ENCODE assay signal across 3 worm cellular contexts in genomic region chrIII:11243421-11243820, ce11.
TF ChIP-seq lines count a peak whose summit lies in the region.

No protein-coding gene starts in this region.

TF ChIP-seq in whole organism, L1 larva, 84 proteins besides CTCF, POLR2A, EP300 and RAD21 (continued from another document and continues in another):
- TF ChIP-seq mep-1 (tag; optimal IDR thresholded peaks at IDR 0.05; lab: Kevin White, UChicago): peak; percentile 76
- no peak for TF ChIP-seq mef-2 (tag; optimal IDR thresholded peaks at IDR 0.05; lab: Kevin White, UChicago)
- no peak for TF ChIP-seq nhr-76 (tag; optimal IDR thresholded peaks at IDR 0.05; lab: Kevin White, UChicago)
- TF ChIP-seq sup-37 (GFP tag; optimal IDR thresholded peaks at IDR 0.05; lab: Kevin White, UChicago): no peak
- TF ChIP-seq lsy-2 (tag; optimal IDR thresholded peaks at IDR 0.05; lab: Kevin White, UChicago): peak; percentile 60 to 84
- TF ChIP-seq snpc-4 (tag; optimal IDR thresholded peaks at IDR 0.05; lab: Kevin White, UChicago): peak; percentile 8
- TF ChIP-seq sptf-1 (tag; optimal IDR thresholded peaks at IDR 0.05; lab: Kevin White, UChicago): no peak
- peak; percentile 11 to 51 (median 50) for TF ChIP-seq dpl-1 (GFP tag; optimal IDR thresholded peaks at IDR 0.05; lab: Kevin White, UChicago)
- TF ChIP-seq skn-1 (tag; optimal IDR thresholded peaks at IDR 0.05; lab: Kevin White, UChicago): peak; percentile 68
- no peak for TF ChIP-seq lir-3 (tag; optimal IDR thresholded peaks at IDR 0.05; lab: Kevin White, UChicago; ENCODE audit: poor library complexity)
- peak; percentile 20 for TF ChIP-seq irx-1 (tag; optimal IDR thresholded peaks at IDR 0.05; lab: Kevin White, UChicago)
- TF ChIP-seq blmp-1 (tag; optimal IDR thresholded peaks at IDR 0.05; lab: Kevin White, UChicago): peak; percentile 89
- TF ChIP-seq swsn-7 (tag; optimal IDR thresholded peaks at IDR 0.05; lab: Kevin White, UChicago): peak; percentile 59
- TF ChIP-seq egl-13 (tag; optimal IDR thresholded peaks at IDR 0.05; lab: Kevin White, UChicago): no peak
- peak; percentile 68 for TF ChIP-seq nhr-77 (tag; optimal IDR thresholded peaks at IDR 0.05; lab: Kevin White, UChicago)
- no peak for TF ChIP-seq unc-98 (GFP tag; IDR thresholded peaks at IDR 0.05; lab: Robert Waterston, UW)
- peak; percentile 60 for TF ChIP-seq tbx-2 (tag; optimal IDR thresholded peaks at IDR 0.05; lab: Kevin White, UChicago)
- TF ChIP-seq aha-1 (tag; optimal IDR thresholded peaks at IDR 0.05; lab: Kevin White, UChicago): no peak
- TF ChIP-seq mab-9 (GFP tag; IDR thresholded peaks at IDR 0.05; lab: Robert Waterston, UW): no peak
- TF ChIP-seq ets-5 (GFP tag; IDR thresholded peaks at IDR 0.05; lab: Robert Waterston, UW): no peak
- TF ChIP-seq elt-2 (tag; optimal IDR thresholded peaks at IDR 0.05; lab: Kevin White, UChicago): peak; percentile 25
- TF ChIP-seq ztf-11 (tag; optimal IDR thresholded peaks at IDR 0.05; lab: Kevin White, UChicago): peak in 1 of 2 experiments; percentile 4
- TF ChIP-seq grh-1 (GFP tag; IDR thresholded peaks at IDR 0.05; lab: Robert Waterston, UW): no peak
- TF ChIP-seq ces-1 (GFP tag; optimal IDR thresholded peaks at IDR 0.05; lab: Kevin White, UChicago): no peak
- peak; percentile 72 for TF ChIP-seq nhr-47 (tag; optimal IDR thresholded peaks at IDR 0.05; lab: Kevin White, UChicago)
- no peak for TF ChIP-seq Y116A8C.19 (tag; optimal IDR thresholded peaks at IDR 0.05; lab: Kevin White, UChicago; ENCODE audit: borderline replicate concordance)
- no peak for TF ChIP-seq ama-1 (optimal IDR thresholded peaks at IDR 0.05; lab: Kevin White, UChicago)
- TF ChIP-seq aly-2 (tag; optimal IDR thresholded peaks at IDR 0.05; lab: Kevin White, UChicago): no peak
- no peak for TF ChIP-seq ceh-88 (GFP tag; IDR thresholded peaks at IDR 0.05; lab: Robert Waterston, UW)
- TF ChIP-seq nhr-84 (tag; optimal IDR thresholded peaks at IDR 0.05; lab: Kevin White, UChicago): no peak
- peak; percentile 35 for TF ChIP-seq dsc-1 (tag; optimal IDR thresholded peaks at IDR 0.05; lab: Kevin White, UChicago)
- no peak for TF ChIP-seq zag-1 (tag; optimal IDR thresholded peaks at IDR 0.05; lab: Kevin White, UChicago)
- peak; percentile 80 for TF ChIP-seq C16A3.4 (tag; optimal IDR thresholded peaks at IDR 0.05; lab: Kevin White, UChicago)
- no peak for TF ChIP-seq zip-4 (GFP tag; optimal IDR thresholded peaks at IDR 0.05; lab: Kevin White, UChicago)
- peak; percentile 57 for TF ChIP-seq jun-1 (tag; optimal IDR thresholded peaks at IDR 0.05; lab: Kevin White, UChicago)
- TF ChIP-seq ceh-82 (tag; optimal IDR thresholded peaks at IDR 0.05; lab: Kevin White, UChicago): peak in 2 of 3 experiments; percentile 1 to 39
- no peak for TF ChIP-seq fkh-10 (GFP tag; optimal IDR thresholded peaks at IDR 0.05; lab: Kevin White, UChicago)
- peak; percentile 52 for TF ChIP-seq xbp-1 (tag; optimal IDR thresholded peaks at IDR 0.05; lab: Kevin White, UChicago)
- TF ChIP-seq lin-39 (tag; optimal IDR thresholded peaks at IDR 0.05; lab: Kevin White, UChicago): no peak
- TF ChIP-seq rnt-1 (tag; optimal IDR thresholded peaks at IDR 0.05; lab: Kevin White, UChicago): no peak
- no peak for TF ChIP-seq ceh-8 (GFP tag; optimal IDR thresholded peaks at IDR 0.05; lab: Kevin White, UChicago)
- no peak for TF ChIP-seq C04F5.9 (tag; optimal IDR thresholded peaks at IDR 0.05; lab: Kevin White, UChicago)
- no peak for TF ChIP-seq nhr-12 (tag; optimal IDR thresholded peaks at IDR 0.05; lab: Kevin White, UChicago)
- peak; percentile 3 for TF ChIP-seq F16B12.6 (tag; optimal IDR thresholded peaks at IDR 0.05; lab: Kevin White, UChicago)
- TF ChIP-seq unc-62 (GFP tag; optimal IDR thresholded peaks at IDR 0.05; lab: Kevin White, UChicago): no peak

TF ChIP-seq in whole organism, L4 larva, 104 proteins besides CTCF, POLR2A, EP300 and RAD21 (continued from another document):
- TF ChIP-seq cey-2 (tag; optimal IDR thresholded peaks at IDR 0.05; lab: Kevin White, UChicago; ENCODE audit: borderline replicate concordance, insufficient read depth): no peak
- peak in 1 of 2 experiments; percentile 99 for TF ChIP-seq unc-62 (GFP tag; optimal IDR thresholded peaks at IDR 0.05 in 1 of 2; lab: Kevin White, UChicago)
- TF ChIP-seq unc-62 (tag; optimal IDR thresholded peaks at IDR 0.05; lab: Kevin White, UChicago): no peak
- TF ChIP-seq nhr-111 (GFP tag; optimal IDR thresholded peaks at IDR 0.05; lab: Kevin White, UChicago): no peak
- no peak for TF ChIP-seq mdt-29 (GFP tag; IDR thresholded peaks at IDR 0.05; lab: Robert Waterston, UW)
- peak; percentile 69 for TF ChIP-seq ceh-28 (tag; optimal IDR thresholded peaks at IDR 0.05; lab: Kevin White, UChicago)
- no peak for TF ChIP-seq ceh-44 (GFP tag; IDR thresholded peaks at IDR 0.05; lab: Robert Waterston, UW)
- peak; percentile 43 for TF ChIP-seq nhr-25 (tag; optimal IDR thresholded peaks at IDR 0.05; lab: Kevin White, UChicago; ENCODE audit: borderline replicate concordance, insufficient read depth)
- no peak for TF ChIP-seq set-16 (GFP tag; IDR thresholded peaks at IDR 0.05; lab: Robert Waterston, UW)
- peak; percentile 87 for TF ChIP-seq hlh-30 (tag; optimal IDR thresholded peaks at IDR 0.05; lab: Kevin White, UChicago; ENCODE audit: insufficient read depth)
- peak; percentile 76 for TF ChIP-seq mes-2 (tag; optimal IDR thresholded peaks at IDR 0.05; lab: Kevin White, UChicago; ENCODE audit: poor library complexity, severe bottlenecking)
- TF ChIP-seq mep-1 (tag; optimal IDR thresholded peaks at IDR 0.05; lab: Kevin White, UChicago): peak; percentile 91
- peak; percentile 35 for TF ChIP-seq pqm-1 (tag; optimal IDR thresholded peaks at IDR 0.05; lab: Kevin White, UChicago)
- no peak for TF ChIP-seq nhr-102 (tag; optimal IDR thresholded peaks at IDR 0.05; lab: Kevin White, UChicago)
- TF ChIP-seq sdz-12 (GFP tag; optimal IDR thresholded peaks at IDR 0.05; lab: Kevin White, UChicago): no peak
- TF ChIP-seq lin-13 (GFP tag; optimal IDR thresholded peaks at IDR 0.05; lab: Kevin White, UChicago): peak; percentile 29
- TF ChIP-seq rbr-2 (tag; optimal IDR thresholded peaks at IDR 0.05; lab: Kevin White, UChicago): peak; percentile 46
- TF ChIP-seq aha-1 (tag; lab: Kevin White, UChicago): peak; percentile 16
- TF ChIP-seq arid-1 (GFP tag; conservative IDR thresholded peaks at IDR 0.05; lab: Robert Waterston, UW): 0 out of 2 replicates have a peak, but pooled peaks have one; percentile 14

TF ChIP-seq in whole organism, young adult, 124 proteins besides CTCF, POLR2A, EP300 and RAD21 (continued from another document):
- TF ChIP-seq hrde-1 (tag; optimal IDR thresholded peaks at IDR 0.05; lab: Kevin White, UChicago; ENCODE audit: borderline replicate concordance): no peak
- no peak for TF ChIP-seq mcd-1 (GFP tag; IDR thresholded peaks at IDR 0.05; lab: Robert Waterston, UW)
- peak; percentile 38 for TF ChIP-seq tbp1 (GFP tag; optimal IDR thresholded peaks at IDR 0.05; lab: Kevin White, UChicago)
- no peak for TF ChIP-seq ceh-100 (GFP tag; IDR thresholded peaks at IDR 0.05; lab: Robert Waterston, UW)
- TF ChIP-seq cebp-1 (GFP tag; IDR thresholded peaks at IDR 0.05; lab: Robert Waterston, UW): peak; percentile 42; the same call in 1 of the 2 replicates
- TF ChIP-seq cebp-1 (tag; optimal IDR thresholded peaks at IDR 0.05; lab: Kevin White, UChicago): peak; percentile 65
- peak; percentile 56 for TF ChIP-seq madf-10 (tag; optimal IDR thresholded peaks at IDR 0.05; lab: Kevin White, UChicago)
- TF ChIP-seq aptf-3 (GFP tag; IDR thresholded peaks at IDR 0.05; lab: Robert Waterston, UW): no peak
- no peak for TF ChIP-seq F57A8.1 (GFP tag; optimal IDR thresholded peaks at IDR 0.05; lab: Kevin White, UChicago)
- no peak for TF ChIP-seq B0019.2 (GFP tag; conservative IDR thresholded peaks at IDR 0.05; lab: Robert Waterston, UW)
- TF ChIP-seq lin-54 (GFP tag; optimal IDR thresholded peaks at IDR 0.05; lab: Kevin White, UChicago): peak; percentile 11
- no peak for TF ChIP-seq snpc-4 (GFP tag; optimal IDR thresholded peaks at IDR 0.05; lab: Kevin White, UChicago)
- peak; percentile 26 to 69 (median 48) for TF ChIP-seq snpc-4 (tag; optimal IDR thresholded peaks at IDR 0.05; lab: Kevin White, UChicago)
- TF ChIP-seq lin-35 (GFP tag; optimal IDR thresholded peaks at IDR 0.05; lab: Kevin White, UChicago): no peak
- TF ChIP-seq hsf-1 (GFP tag; IDR thresholded peaks at IDR 0.05; lab: Robert Waterston, UW): no peak
- TF ChIP-seq F33H1.4 (GFP tag; IDR thresholded peaks at IDR 0.05; lab: Robert Waterston, UW): no peak
- TF ChIP-seq lin-40 (tag; optimal IDR thresholded peaks at IDR 0.05; lab: Kevin White, UChicago): peak; percentile 56
- no peak for TF ChIP-seq sea-2 (GFP tag; IDR thresholded peaks at IDR 0.05; lab: Robert Waterston, UW)
- TF ChIP-seq attf-6 (GFP tag; IDR thresholded peaks at IDR 0.05; lab: Robert Waterston, UW): no peak
- TF ChIP-seq somi-1 (GFP tag; optimal IDR thresholded peaks at IDR 0.05; lab: Kevin White, UChicago): peak; percentile 38
- no peak for TF ChIP-seq ceh-27 (GFP tag; optimal IDR thresholded peaks at IDR 0.05; lab: Kevin White, UChicago)
- TF ChIP-seq nfyb-1 (GFP tag; IDR thresholded peaks at IDR 0.05; lab: Robert Waterston, UW): 0 out of 2 replicates have a peak, but pooled peaks have one; percentile 49
- TF ChIP-seq egl-44 (GFP tag; IDR thresholded peaks at IDR 0.05; lab: Robert Waterston, UW): no peak
- no peak for TF ChIP-seq T07F8.4 (tag; optimal IDR thresholded peaks at IDR 0.05; lab: Kevin White, UChicago)
- TF ChIP-seq zfh-2 (GFP tag; conservative IDR thresholded peaks at IDR 0.05; lab: Robert Waterston, UW): peak; percentile 45; the same call in 1 of the 2 replicates
- no peak for TF ChIP-seq T26A5.8 (tag; optimal IDR thresholded peaks at IDR 0.05; lab: Kevin White, UChicago)
- TF ChIP-seq unc-130 (GFP tag; optimal IDR thresholded peaks at IDR 0.05; lab: Kevin White, UChicago): no peak
- no peak for TF ChIP-seq rec-8 (tag; optimal IDR thresholded peaks at IDR 0.05; lab: Kevin White, UChicago)
- no peak for TF ChIP-seq ztf-18 (tag; optimal IDR thresholded peaks at IDR 0.05; lab: Kevin White, UChicago)
- TF ChIP-seq ztf-3 (GFP tag; optimal IDR thresholded peaks at IDR 0.05; lab: Kevin White, UChicago): no peak
- TF ChIP-seq cebp-2 (GFP tag; IDR thresholded peaks at IDR 0.05; lab: Robert Waterston, UW): no peak
TF ChIP-seq in whole organism, young adult: peak in this region for 22.
